Worm (Caenorhabditis elegans): Measurements from ENCODE around the gene T19D12.5.

ce11 chrII:6616135-6616534 is 19.9 kb downstream of the T19D12.5 start:
- TF ChIP-seq him-1 (tag; optimal IDR thresholded peaks at IDR 0.05) = no peak
- no peak for TF ChIP-seq dao-5 (tag; optimal IDR thresholded peaks at IDR 0.05)
- TF ChIP-seq W03F9.2 (tag; optimal IDR thresholded peaks at IDR 0.05) = no peak

Data from whole organism, L4/young adult.